Worm (Caenorhabditis elegans) whole organism, L1 larva: ENCODE results near the gene tbck-1.
A peak's percentile ranks its signal among the peaks of the same experiment; 100 is the strongest.
"Not testable (repeated sequence)": the region's sequence is repeated elsewhere in the genome, so short reads cannot be mapped to it uniquely, and the experiment has no call there.

Experiments used
- C16A3.4 ChIP-seq: fragments of 150-350 bp; optimal IDR thresholded peaks from 2 replicates; lab custom pipeline; 2014; ENCODE audit warnings: missing biosample characterization, missing genetic modification characterization
- C34B4.2 ChIP-seq: sonication (generic microtip); optimal IDR thresholded peaks from 2 replicates; lab custom pipeline; 2017; ENCODE audit warnings: mild to moderate bottlenecking, missing genetic modification characterization, missing compliant biosample characterization
- F16B12.6 ChIP-seq: fragments of 150-350 bp; optimal IDR thresholded peaks from 2 replicates; lab custom pipeline; 2014; ENCODE audit warnings: missing biosample characterization, missing genetic modification characterization
- aha-1 ChIP-seq: fragments of 150-350 bp; optimal IDR thresholded peaks from 2 replicates; lab custom pipeline; 2014; ENCODE audit warnings: missing biosample characterization, missing genetic modification characterization
- alr-1 ChIP-seq: fragments of 200-800 bp; sonication (Bioruptor generic); optimal IDR thresholded peaks from 2 replicates; lab custom pipeline; 2018; ENCODE audit warnings: borderline replicate concordance, mild to moderate bottlenecking, missing genetic modification characterization, missing compliant biosample characterization
- aly-2 ChIP-seq: fragments of 150-350 bp; optimal IDR thresholded peaks from 2 replicates; lab custom pipeline; 2014; ENCODE audit warnings: missing biosample characterization, missing genetic modification characterization
- blmp-1 ChIP-seq: fragments of 150-350 bp; optimal IDR thresholded peaks from 2 replicates; lab custom pipeline; 2014; ENCODE audit warnings: missing biosample characterization, missing genetic modification characterization
- ceh-82 ChIP-seq, 3 experiments: fragments of 150-350 bp in 1 of 3; sonication (generic microtip) in 2 of 3; optimal IDR thresholded peaks; 2 replicates each; lab custom pipeline; 2014 to 2017; ENCODE audit warnings: missing biosample characterization in 3 of 3, missing genetic modification characterization in 3 of 3
- ceh-88 ChIP-seq: fragments of 200-800 bp; sonication (Bioruptor generic); IDR thresholded peaks from 2 replicates; pipeline ENCODE4 v1.3.6; 2022; ENCODE audit warnings: missing genetic modification characterization, missing compliant biosample characterization
- ceh-90 ChIP-seq: sonication (generic microtip); optimal IDR thresholded peaks from 2 replicates; lab custom pipeline; 2016; ENCODE audit warnings: missing genetic modification characterization, missing compliant biosample characterization
- dpl-1 ChIP-seq, 3 experiments: fragments of 150-350 bp in 2 of 3; sonication (generic microtip) in 1 of 3; optimal IDR thresholded peaks; 2 replicates each; lab custom pipeline; 2014 to 2017; ENCODE audit warnings: missing biosample characterization in 3 of 3, missing genetic modification characterization in 3 of 3, missing genetic modification reagents in 3 of 3
- efl-1 ChIP-seq, 4 experiments: fragments of 150-350 bp; optimal IDR thresholded peaks in 3 of 4; peaks in 1 of 4; 1 replicate in 1 of 4; 2 replicates in 3 of 4; lab custom pipeline; 2014; ENCODE audit warnings: missing biosample characterization in 2 of 4, missing genetic modification characterization in 2 of 4, missing genetic modification reagents in 2 of 4
- egl-13 ChIP-seq: sonication (generic microtip); optimal IDR thresholded peaks from 2 replicates; lab custom pipeline; 2016; ENCODE audit warnings: missing genotype, missing genetic modification reagents, missing genetic modification characterization, missing compliant biosample characterization
- elt-2 ChIP-seq: sonication (generic microtip); optimal IDR thresholded peaks from 2 replicates; lab custom pipeline; 2016; ENCODE audit warnings: missing genetic modification characterization, mild to moderate bottlenecking, inconsistent platforms, missing compliant biosample characterization, missing genetic modification reagents
- elt-3 ChIP-seq, 6 experiments: fragments of 150-350 bp in 1 of 6; sonication (generic microtip); optimal IDR thresholded peaks; 2 replicates each; lab custom pipeline; 2017 to 2018; ENCODE audit warnings: missing biosample characterization in 6 of 6, missing genetic modification characterization in 6 of 6, inconsistent platforms in 1 of 6
- fkh-10 ChIP-seq: sonication (generic microtip); optimal IDR thresholded peaks from 2 replicates; lab custom pipeline; 2017; ENCODE audit warnings: missing biosample characterization, missing genetic modification reagents, missing genetic modification characterization
- fos-1 ChIP-seq: fragments of 150-350 bp; optimal IDR thresholded peaks from 2 replicates; lab custom pipeline; 2014; ENCODE audit warnings: missing biosample characterization, missing genetic modification characterization
- jun-1 ChIP-seq: fragments of 150-350 bp; optimal IDR thresholded peaks from 2 replicates; lab custom pipeline; 2014; ENCODE audit warnings: missing biosample characterization, missing genetic modification reagents, missing genetic modification characterization
- lin-13 ChIP-seq: fragments of 150-350 bp; optimal IDR thresholded peaks from 2 replicates; lab custom pipeline; 2014; ENCODE audit warnings: missing biosample characterization, missing genetic modification reagents, missing genetic modification characterization
- lin-14 ChIP-seq: fragments of 200-800 bp; sonication (Bioruptor generic); optimal IDR thresholded peaks from 2 replicates; lab custom pipeline; 2018; ENCODE audit warnings: mild to moderate bottlenecking, missing genetic modification characterization, moderate library complexity, missing compliant biosample characterization
- lin-35 ChIP-seq, 2 experiments: fragments of 150-350 bp; optimal IDR thresholded peaks; 2 replicates each; lab custom pipeline; 2014; ENCODE audit warnings: missing biosample characterization in 2 of 2, missing genetic modification characterization in 2 of 2, missing genetic modification reagents in 2 of 2
- lir-3 ChIP-seq: sonication (generic microtip); optimal IDR thresholded peaks from 2 replicates; lab custom pipeline; 2016; ENCODE audit warnings: mild to moderate bottlenecking, missing genetic modification characterization, moderate library complexity, missing compliant biosample characterization; ENCODE audit not compliant: poor library complexity
- lsy-2 ChIP-seq, 2 experiments: fragments of 150-350 bp; optimal IDR thresholded peaks; 2 replicates each; lab custom pipeline; 2014; ENCODE audit warnings: missing biosample characterization in 2 of 2, missing genetic modification characterization in 2 of 2
- mab-9 ChIP-seq: fragments of 200-800 bp; sonication (Bioruptor generic); IDR thresholded peaks from 2 replicates; pipeline ENCODE4 v1.3.6; 2022; ENCODE audit warnings: missing genetic modification reagents, missing genetic modification characterization, missing compliant biosample characterization
- mdl-1 ChIP-seq, 2 experiments: fragments of 150-350 bp; optimal IDR thresholded peaks; 2 replicates each; lab custom pipeline; 2014 to 2017; ENCODE audit warnings: missing biosample characterization in 2 of 2, missing genetic modification characterization in 2 of 2, inconsistent platforms in 1 of 2
- nhr-20 ChIP-seq: sonication (generic microtip); optimal IDR thresholded peaks from 2 replicates; lab custom pipeline; 2016; ENCODE audit warnings: mild to moderate bottlenecking, missing genetic modification characterization, missing compliant biosample characterization
- nhr-237 ChIP-seq: fragments of 150-350 bp; optimal IDR thresholded peaks from 2 replicates; lab custom pipeline; 2014; ENCODE audit warnings: missing biosample characterization, missing genetic modification characterization
- nhr-28 ChIP-seq: fragments of 150-350 bp; optimal IDR thresholded peaks from 2 replicates; lab custom pipeline; 2014; ENCODE audit warnings: missing biosample characterization, missing genetic modification characterization
- nhr-47 ChIP-seq: sonication (generic microtip); optimal IDR thresholded peaks from 2 replicates; lab custom pipeline; 2016; ENCODE audit warnings: mild to moderate bottlenecking, missing genetic modification characterization, moderate library complexity, missing compliant biosample characterization
- nhr-71 ChIP-seq: sonication (generic microtip); optimal IDR thresholded peaks from 2 replicates; lab custom pipeline; 2016; ENCODE audit warnings: mild to moderate bottlenecking, missing genetic modification characterization, moderate library complexity, missing compliant biosample characterization
- nhr-90 ChIP-seq: sonication (generic microtip); optimal IDR thresholded peaks from 2 replicates; lab custom pipeline; 2016; ENCODE audit warnings: mild to moderate bottlenecking, missing genetic modification characterization, missing compliant biosample characterization; ENCODE audit not compliant: poor library complexity
- skn-1 ChIP-seq: fragments of 150-350 bp; optimal IDR thresholded peaks from 2 replicates; lab custom pipeline; 2014; ENCODE audit warnings: missing biosample characterization, missing genetic modification characterization
- snu-23 ChIP-seq: sonication (generic microtip); optimal IDR thresholded peaks from 2 replicates; lab custom pipeline; 2016; ENCODE audit warnings: missing genetic modification characterization, missing compliant biosample characterization
- swsn-7 ChIP-seq: sonication (generic microtip); optimal IDR thresholded peaks from 2 replicates; lab custom pipeline; 2016; ENCODE audit warnings: missing genetic modification characterization, missing compliant biosample characterization
- tlp-1 ChIP-seq: fragments of 150-350 bp; optimal IDR thresholded peaks from 2 replicates; lab custom pipeline; 2014; ENCODE audit warnings: missing biosample characterization, missing genetic modification characterization
- unc-130 ChIP-seq: fragments of 150-350 bp; optimal IDR thresholded peaks from 2 replicates; lab custom pipeline; 2017; ENCODE audit warnings: missing biosample characterization, missing genetic modification characterization, inconsistent platforms
- zip-4 ChIP-seq: fragments of 200-800 bp; sonication (Bioruptor generic); optimal IDR thresholded peaks from 2 replicates; lab custom pipeline; 2018; ENCODE audit warnings: mild to moderate bottlenecking, missing genetic modification characterization, moderate library complexity, missing compliant biosample characterization
- ztf-4 ChIP-seq: fragments of 150-350 bp; optimal IDR thresholded peaks from 2 replicates; lab custom pipeline; 2014; ENCODE audit warnings: missing biosample characterization, missing genetic modification characterization

The tbck-1 gene

ce11 chrII:4856113-4856512 is 27.8 kb downstream of the tbck-1 start (continued):
- no peak for TF ChIP-seq fos-1 (tag; lab: Kevin White, UChicago)
- TF ChIP-seq lir-3 (tag; lab: Kevin White, UChicago), result no peak
- TF ChIP-seq elt-2 (tag; lab: Kevin White, UChicago), result peak; percentile 11
- peak; percentile 25 for TF ChIP-seq nhr-47 (tag; lab: Kevin White, UChicago)
- no peak for TF ChIP-seq ceh-88 (GFP tag; lab: Robert Waterston, UW)
- peak in 1 of 6 experiments; percentile 56 for TF ChIP-seq elt-3 (tag; optimal IDR thresholded peaks at IDR 0.05; lab: Kevin White, UChicago)

- TF ChIP-seq blmp-1 (peak; percentile 32), nhr-237 (tag; lab: Kevin White, UChicago) (no peak), snu-23 (peak; percentile 4), nhr-90 (tag; lab: Kevin White, UChicago) (peak; percentile 6), nhr-20 (tag; lab: Kevin White, UChicago) (peak; percentile 32), C16A3.4 (no peak), unc-130 (tag; lab: Kevin White, UChicago) (peak; percentile 5), elt-3 (tag; optimal IDR thresholded peaks at IDR 0.05; lab: Kevin White, UChicago) (peak in 1 of 6 experiments; percentile 45), efl-1 (optimal IDR thresholded peaks at IDR 0.05; lab: Kevin White, UChicago) (no peak), efl-1 (GFP tag; optimal IDR thresholded peaks at IDR 0.05 in 1 of 2; lab: Kevin White, UChicago) (peak in 1 of 2 experiments; percentile 69), mdl-1 (tag; optimal IDR thresholded peaks at IDR 0.05; lab: Kevin White, UChicago) (no peak), aly-2 (no peak), lin-14 (GFP tag; lab: Kevin White, UChicago) (peak; percentile 8), elt-2 (tag; lab: Kevin White, UChicago) (peak; percentile 85), lin-35 (GFP tag; optimal IDR thresholded peaks at IDR 0.05; lab: Kevin White, UChicago) (peak in 1 of 2 experiments; percentile 25)
Measured at ce11 chrII:4857086-4857485, 28.7 kb downstream of the tbck-1 start.

ce11 chrII:4857873-4858364 is 29.6 kb downstream of the tbck-1 start, which contains the start of gene F11G11.5:
TSS of gene F11G11.5 (plus strand) at chrII:4857923.
- TF ChIP-seq efl-1 (optimal IDR thresholded peaks at IDR 0.05; lab: Kevin White, UChicago) (no peak), efl-1 (GFP tag; optimal IDR thresholded peaks at IDR 0.05 in 1 of 2; lab: Kevin White, UChicago) (peak in 1 of 2 experiments; percentile 29), lir-3 (tag; lab: Kevin White, UChicago) (no peak)
- TF ChIP-seq, all 84 proteins: peak for 1

ce11 chrII:4858906-4859411 is 30.6 kb downstream of the tbck-1 start:
- peak; percentile 0 for TF ChIP-seq blmp-1
- no peak for TF ChIP-seq fkh-10 (GFP tag; lab: Kevin White, UChicago)
- no peak for TF ChIP-seq lin-14 (GFP tag; lab: Kevin White, UChicago)
- no peak for TF ChIP-seq efl-1 (optimal IDR thresholded peaks at IDR 0.05; lab: Kevin White, UChicago)
- TF ChIP-seq efl-1 (GFP tag; optimal IDR thresholded peaks at IDR 0.05 in 1 of 2; lab: Kevin White, UChicago), result peak in 1 of 2 experiments; percentile 85

- TF ChIP-seq efl-1 (optimal IDR thresholded peaks at IDR 0.05; lab: Kevin White, UChicago); efl-1 (GFP tag; optimal IDR thresholded peaks at IDR 0.05 in 1 of 2; lab: Kevin White, UChicago); zip-4; aha-1 (tag; lab: Kevin White, UChicago): not testable (repeated sequence)
Measured at ce11 chrII:4860260-4860659, 31.9 kb downstream of the tbck-1 start, which contains the start of the genes nspd-5 and F11G11.4. TSS of gene nspd-5 (minus strand) at chrII:4860360. TSS of gene F11G11.4 (plus strand) at chrII:4860594.

- TF ChIP-seq lin-13 (GFP tag; lab: Kevin White, UChicago), result no peak
- TF ChIP-seq zip-4, result no peak
- no peak for TF ChIP-seq nhr-28 (tag; lab: Kevin White, UChicago)
- no peak for TF ChIP-seq nhr-71
- no peak for TF ChIP-seq F16B12.6 (tag; lab: Kevin White, UChicago)
- no peak for TF ChIP-seq dpl-1 (GFP tag; optimal IDR thresholded peaks at IDR 0.05; lab: Kevin White, UChicago)
- TF ChIP-seq swsn-7 (tag; lab: Kevin White, UChicago), result no peak
- TF ChIP-seq ztf-4 (tag; lab: Kevin White, UChicago), result no peak
- TF ChIP-seq egl-13, result no peak
- TF ChIP-seq blmp-1, result no peak
- TF ChIP-seq jun-1 (tag; lab: Kevin White, UChicago), result no peak
- TF ChIP-seq mab-9, result no peak
- TF ChIP-seq alr-1 (tag; lab: Kevin White, UChicago), result no peak
- no peak for TF ChIP-seq tlp-1 (tag; lab: Kevin White, UChicago)
- no peak for TF ChIP-seq ceh-90 (tag; lab: Kevin White, UChicago)
- TF ChIP-seq C34B4.2, result no peak
- TF ChIP-seq ceh-82 (tag; optimal IDR thresholded peaks at IDR 0.05; lab: Kevin White, UChicago), result no peak
- no peak for TF ChIP-seq nhr-20 (tag; lab: Kevin White, UChicago)
- no peak for TF ChIP-seq skn-1 (tag; lab: Kevin White, UChicago)
- no peak for TF ChIP-seq lsy-2 (tag; optimal IDR thresholded peaks at IDR 0.05; lab: Kevin White, UChicago)
- TF ChIP-seq, all 84 proteins: peak for 0
Measured at ce11 chrII:4863357-4863756, 35.0 kb downstream of the tbck-1 start, which contains the start of the genes mpst-4 and F11G11.14. TSS of gene mpst-4 (minus strand) at chrII:4863457. TSS of gene F11G11.14 (plus strand) at chrII:4863681.
